Worm (Caenorhabditis elegans) whole organism, L2 larva: ENCODE results near the gene sir-2.3.

Experiments
- F13H6.1 ChIP-seq: sonication (generic microtip); optimal IDR thresholded peaks from 2 replicates; lab custom pipeline; 2016; ENCODE audit warnings: missing genetic modification characterization, missing compliant biosample characterization
- ceh-82 ChIP-seq: fragments of 150-350 bp; optimal IDR thresholded peaks from 2 replicates; lab custom pipeline; 2014; ENCODE audit warnings: missing biosample characterization, missing genetic modification characterization
- crh-2 ChIP-seq: sonication (generic microtip); optimal IDR thresholded peaks from 2 replicates; lab custom pipeline; 2017; ENCODE audit warnings: missing biosample characterization, missing genetic modification characterization
- dmd-4 ChIP-seq: sonication (generic microtip); optimal IDR thresholded peaks from 2 replicates; lab custom pipeline; 2017; ENCODE audit warnings: missing biosample characterization, missing genetic modification characterization
- skn-1 ChIP-seq: sonication (generic microtip); optimal IDR thresholded peaks from 2 replicates; lab custom pipeline; 2017; ENCODE audit warnings: missing biosample characterization, missing genetic modification characterization
- snpc-4 ChIP-seq: fragments of 150-350 bp; optimal IDR thresholded peaks from 2 replicates; lab custom pipeline; 2014; ENCODE audit warnings: missing biosample characterization, missing genetic modification characterization
- unc-39 ChIP-seq: fragments of 150-350 bp; optimal IDR thresholded peaks from 2 replicates; lab custom pipeline; 2014; ENCODE audit warnings: missing biosample characterization, missing genetic modification characterization
- unc-62 ChIP-seq: fragments of 150-350 bp; optimal IDR thresholded peaks from 2 replicates; lab custom pipeline; 2014; ENCODE audit warnings: missing biosample characterization, missing genetic modification reagents, missing genetic modification characterization

DNA sequence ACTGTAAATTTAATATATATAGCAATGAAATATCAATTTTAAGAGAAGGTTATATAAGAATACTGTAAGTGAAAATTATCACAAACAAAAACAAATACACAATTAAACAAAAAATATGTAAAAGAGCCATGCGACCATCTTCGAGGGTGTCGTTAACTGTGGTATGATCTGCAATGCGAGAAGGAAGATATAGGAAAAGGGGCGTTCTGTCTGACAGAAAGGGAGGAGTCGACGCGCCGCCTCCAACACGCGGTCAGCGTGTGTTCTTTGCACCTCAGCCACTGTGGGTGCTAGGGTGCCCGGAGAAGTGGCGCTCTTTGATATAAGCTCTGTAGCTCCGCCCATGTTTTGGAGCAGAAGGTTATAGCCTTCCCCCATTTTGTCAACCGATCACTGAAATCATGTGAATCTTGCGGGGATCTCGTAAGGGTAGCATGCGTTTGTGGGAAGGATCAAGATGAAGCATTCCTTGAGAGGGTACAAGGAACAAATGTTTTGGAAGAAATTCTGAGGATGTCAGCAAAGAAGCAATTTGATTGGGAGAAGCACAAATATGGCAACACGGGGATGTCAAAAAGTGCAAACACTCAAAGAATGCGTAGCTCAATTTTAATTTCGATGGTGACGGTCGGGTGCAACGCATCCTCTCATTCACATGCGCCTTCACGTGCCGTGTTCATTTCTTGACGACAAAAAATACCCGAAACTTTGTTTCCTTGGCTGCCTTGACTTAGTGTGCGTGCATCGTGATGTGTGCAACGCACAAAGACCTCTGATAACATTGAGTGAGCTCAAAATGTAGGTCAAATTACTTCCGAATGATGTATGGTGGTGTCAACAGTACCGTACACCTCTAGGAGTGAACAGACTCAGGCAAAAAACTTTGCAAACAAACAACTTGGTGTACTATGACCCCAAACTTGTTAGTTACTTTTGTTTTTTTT is 19.6 kb downstream of the sir-2.3 start, which contains the start of gene mxl-3:
- no peak for TF ChIP-seq snpc-4 (tag; lab: Kevin White, UChicago)
- TF ChIP-seq skn-1 (tag; lab: Kevin White, UChicago), result no peak
- TF ChIP-seq dmd-4 (tag; lab: Kevin White, UChicago), result no peak
- TF ChIP-seq F13H6.1 (tag; lab: Kevin White, UChicago), result peak; percentile 57
- TF ChIP-seq ceh-82, result no peak
- no peak for TF ChIP-seq unc-62 (GFP tag; lab: Kevin White, UChicago)
- no peak for TF ChIP-seq unc-39 (tag; lab: Kevin White, UChicago)
- no peak for TF ChIP-seq crh-2
